Fruit fly (Drosophila melanogaster) whole organism, embryonic: Measurements from ENCODE around the gene Pez.

ENCODE experiments used
- bowl ChIP-seq: fragments of 200-800 bp; sonication (Bioruptor generic); IDR thresholded peaks from 2 replicates; pipeline ENCODE4 v1.3.6; 2022; ENCODE audit warnings: missing biosample characterization, missing genetic modification characterization
- ftz-f1 ChIP-seq: fragments of 200-800 bp; sonication (Bioruptor generic); optimal IDR thresholded peaks from 2 replicates; lab custom pipeline; 2016; ENCODE audit warnings: missing biosample characterization, missing genetic modification characterization
- pho ChIP-seq: fragments of 200-800 bp; sonication (Bioruptor generic); optimal IDR thresholded peaks from 2 replicates; lab custom pipeline; 2016; ENCODE audit warnings: missing biosample characterization, missing genetic modification characterization
- sens-2 ChIP-seq: fragments of 200-800 bp; sonication (Bioruptor generic); IDR thresholded peaks from 2 replicates; pipeline ENCODE4 v1.3.6; 2022; ENCODE audit warnings: missing biosample characterization, missing genetic modification characterization
- trh ChIP-seq: fragments of 200-800 bp; sonication (Bioruptor generic); optimal IDR thresholded peaks from 2 replicates; lab custom pipeline; 2016; ENCODE audit warnings: missing biosample characterization, missing genetic modification characterization
- unc-4 ChIP-seq: fragments of 200-800 bp; sonication (Bioruptor generic); IDR thresholded peaks from 2 replicates; pipeline ENCODE4 v1.3.6; 2022; ENCODE audit warnings: missing biosample characterization, missing genetic modification characterization; ENCODE audit not compliant: partially characterized antibody

DNA sequence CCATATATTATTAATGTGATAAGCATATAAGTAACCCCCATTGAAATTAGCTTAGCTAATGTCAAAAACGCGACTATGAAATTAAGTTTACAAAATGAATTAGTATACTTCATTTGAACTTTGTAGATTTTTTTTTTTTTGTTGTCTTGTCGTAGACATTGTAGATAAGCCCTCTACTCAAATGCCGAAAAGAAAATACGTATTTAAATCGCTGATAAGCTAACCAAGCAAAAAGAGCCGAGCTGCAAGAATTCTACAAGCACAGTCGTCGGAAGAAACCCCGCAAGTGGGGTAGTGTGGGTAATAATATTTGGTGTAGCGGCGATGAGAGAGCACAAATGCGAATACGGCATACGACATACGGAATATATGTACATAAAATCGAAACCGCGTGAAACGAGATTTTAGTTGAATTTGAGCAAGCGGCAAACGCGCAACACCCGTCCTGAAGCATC, 29.0 kb upstream of the Pez start, which contains the start of gene Nepl4:
- TF ChIP-seq unc-4 (GFP tag; lab: Robert Waterston, UW) (no peak), bowl (GFP tag; lab: Robert Waterston, UW) (no peak), ftz-f1 (GFP tag; lab: Kevin White, UChicago) (no peak), trh (no peak), pho (GFP tag; lab: Kevin White, UChicago) (no peak), sens-2 (no peak)
